Fruit fly (Drosophila melanogaster): Measurements from ENCODE around the gene Sarm.

Sarm gene

DNA sequence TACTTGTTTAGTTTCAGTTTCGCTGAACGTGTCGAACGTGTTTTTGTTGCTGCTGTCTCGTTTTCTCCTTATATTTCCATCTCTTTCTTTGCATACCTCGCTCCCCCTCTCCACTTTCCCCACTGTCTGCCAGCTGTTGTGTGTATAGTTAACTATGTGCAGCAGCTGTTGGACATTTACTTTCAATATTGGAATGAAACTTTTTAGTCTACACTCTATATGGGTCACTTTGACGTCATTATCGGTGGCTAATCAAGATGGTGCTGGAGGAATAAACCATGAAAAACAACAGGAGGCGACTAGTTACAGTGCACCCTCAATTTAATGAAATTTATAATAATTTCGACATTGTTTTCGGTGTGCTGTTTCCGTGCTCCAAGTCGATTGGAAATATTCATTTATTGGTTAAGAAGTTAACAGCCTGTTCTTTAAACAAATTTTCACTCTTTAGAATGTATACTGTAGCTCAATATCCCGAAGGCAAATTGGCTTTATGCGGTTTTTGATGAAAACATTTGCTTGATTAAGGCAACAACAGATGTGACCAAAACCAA, 34.4 kb upstream of the Sarm start (continued):
- TF ChIP-seq CG3995 (GFP tag; optimal IDR thresholded peaks at IDR 0.05) = no peak
- TF ChIP-seq gcm (GFP tag; optimal IDR thresholded peaks at IDR 0.05) = no peak
- 0 out of 3 replicates have a peak, but pooled peaks have one; percentile 54 for TF ChIP-seq zfh1 (GFP tag; IDR thresholded peaks at IDR 0.05)
- TF ChIP-seq CG18476 (GFP tag; optimal IDR thresholded peaks at IDR 0.05) = no peak
- TF ChIP-seq shn (GFP tag; optimal IDR thresholded peaks at IDR 0.05) = no peak
- no peak for TF ChIP-seq Atf3 (GFP tag; optimal IDR thresholded peaks at IDR 0.05)
- TF ChIP-seq CG16815 (GFP tag; optimal IDR thresholded peaks at IDR 0.05) = no peak
- no peak for TF ChIP-seq Doc3 (GFP tag; IDR thresholded peaks at IDR 0.05; ENCODE audit: partially characterized antibody)
- no peak for TF ChIP-seq CG8290 (GFP tag; optimal IDR thresholded peaks at IDR 0.05)
- no peak for TF ChIP-seq CG8290 (tag; optimal IDR thresholded peaks at IDR 0.05)
- TF ChIP-seq kah (GFP tag; optimal IDR thresholded peaks at IDR 0.05) = no peak
- no peak for TF ChIP-seq CG15696 (tag; optimal IDR thresholded peaks at IDR 0.05)
- TF ChIP-seq lab (GFP tag; optimal IDR thresholded peaks at IDR 0.05) = peak; percentile 45
- TF ChIP-seq Blimp-1 (GFP tag; optimal IDR thresholded peaks at IDR 0.05) = peak; percentile 83
- no peak for TF ChIP-seq peb (GFP tag; IDR thresholded peaks at IDR 0.05)
- TF ChIP-seq vvl (GFP tag; IDR thresholded peaks at IDR 0.05) = peak; percentile 80
- TF ChIP-seq Dll (GFP tag; IDR thresholded peaks at IDR 0.05; ENCODE audit: partially characterized antibody) = no peak
- 0 out of 2 replicates have a peak, but pooled peaks have one; percentile 20 for TF ChIP-seq CG31441 (GFP tag; IDR thresholded peaks at IDR 0.05)
- TF ChIP-seq tin (GFP tag; optimal IDR thresholded peaks at IDR 0.05) = peak; percentile 26
- TF ChIP-seq sob (GFP tag; IDR thresholded peaks at IDR 0.05) = no peak
- peak; percentile 38 for TF ChIP-seq CG3281 (GFP tag; optimal IDR thresholded peaks at IDR 0.05)
- TF ChIP-seq stwl (tag; optimal IDR thresholded peaks at IDR 0.05) = no peak
- 0 out of 2 replicates have a peak, but pooled peaks have one; percentile 33 for TF ChIP-seq stc (GFP tag; IDR thresholded peaks at IDR 0.05)
- no peak for TF ChIP-seq CG15479 (GFP tag; optimal IDR thresholded peaks at IDR 0.05)
- peak; percentile 4 for TF ChIP-seq Meics (GFP tag; optimal IDR thresholded peaks at IDR 0.05)
- TF ChIP-seq aop (GFP tag; IDR thresholded peaks at IDR 0.05) = 0 out of 2 replicates have a peak, but pooled peaks have one; percentile 22
- no peak for TF ChIP-seq fd3F (GFP tag; optimal IDR thresholded peaks at IDR 0.05)
- TF ChIP-seq eve (GFP tag; optimal IDR thresholded peaks at IDR 0.05) = no peak
- no peak for TF ChIP-seq CG10959 (GFP tag; IDR thresholded peaks at IDR 0.05)
- TF ChIP-seq grau (tag; optimal IDR thresholded peaks at IDR 0.05) = peak; percentile 68
- TF ChIP-seq CG2116 (GFP tag; optimal IDR thresholded peaks at IDR 0.05) = no peak
- TF ChIP-seq CG1529 (GFP tag; optimal IDR thresholded peaks at IDR 0.05) = no peak
- no peak for TF ChIP-seq luna (GFP tag; optimal IDR thresholded peaks at IDR 0.05)
- peak; percentile 14 for TF ChIP-seq CG17829 (tag; optimal IDR thresholded peaks at IDR 0.05)
- TF ChIP-seq phol (tag; optimal IDR thresholded peaks at IDR 0.05) = peak; percentile 49
- no peak for TF ChIP-seq TFAM (GFP tag; optimal IDR thresholded peaks at IDR 0.05)
- no peak for TF ChIP-seq pum (GFP tag; optimal IDR thresholded peaks at IDR 0.05)
- TF ChIP-seq Med (GFP tag) = peak; percentile 93
- TF ChIP-seq cad (GFP tag; optimal IDR thresholded peaks at IDR 0.05) = no peak
- peak; percentile 57 for TF ChIP-seq Asciz (GFP tag; optimal IDR thresholded peaks at IDR 0.05)
- no peak for TF ChIP-seq CG11723 (GFP tag; optimal IDR thresholded peaks at IDR 0.05)
- no peak; the same call in 1 of the 2 replicates for TF ChIP-seq chm (GFP tag; IDR thresholded peaks at IDR 0.05)
- peak; percentile 30; the same call in 1 of the 2 replicates for TF ChIP-seq ranshi (GFP tag; IDR thresholded peaks at IDR 0.05)
- no peak for TF ChIP-seq ash1 (GFP tag; optimal IDR thresholded peaks at IDR 0.05)
- no peak for TF ChIP-seq Pdp1 (GFP tag; optimal IDR thresholded peaks at IDR 0.05)
- peak; percentile 11 for TF ChIP-seq CG15601 (tag; optimal IDR thresholded peaks at IDR 0.05)
- no peak for TF ChIP-seq CG6683 (GFP tag; optimal IDR thresholded peaks at IDR 0.05)
- no peak for TF ChIP-seq schlank (tag; optimal IDR thresholded peaks at IDR 0.05)
- TF ChIP-seq tio (GFP tag; optimal IDR thresholded peaks at IDR 0.05) = no peak
- TF ChIP-seq sc (optimal IDR thresholded peaks at IDR 0.05) = no peak
- TF ChIP-seq sc (GFP tag; optimal IDR thresholded peaks at IDR 0.05) = no peak

Measured in whole organism, embryonic.